Worm (Caenorhabditis elegans) whole organism, L4/young adult: ENCODE data around the gene ptr-5.
"Not testable (repeated sequence)": the region's sequence is repeated elsewhere in the genome, so short reads cannot be mapped to it uniquely, and the experiment has no call there.

ENCODE experiments used
- W03F9.2 ChIP-seq: fragments of 150-350 bp; optimal IDR thresholded peaks from 2 replicates; lab custom pipeline; 2014; ENCODE audit warnings: missing biosample characterization, missing genetic modification characterization
- dao-5 ChIP-seq: sonication (generic microtip); optimal IDR thresholded peaks from 2 replicates; lab custom pipeline; 2016; ENCODE audit warnings: missing genotype, missing genetic modification characterization, moderate library complexity, missing compliant biosample characterization

DNA sequence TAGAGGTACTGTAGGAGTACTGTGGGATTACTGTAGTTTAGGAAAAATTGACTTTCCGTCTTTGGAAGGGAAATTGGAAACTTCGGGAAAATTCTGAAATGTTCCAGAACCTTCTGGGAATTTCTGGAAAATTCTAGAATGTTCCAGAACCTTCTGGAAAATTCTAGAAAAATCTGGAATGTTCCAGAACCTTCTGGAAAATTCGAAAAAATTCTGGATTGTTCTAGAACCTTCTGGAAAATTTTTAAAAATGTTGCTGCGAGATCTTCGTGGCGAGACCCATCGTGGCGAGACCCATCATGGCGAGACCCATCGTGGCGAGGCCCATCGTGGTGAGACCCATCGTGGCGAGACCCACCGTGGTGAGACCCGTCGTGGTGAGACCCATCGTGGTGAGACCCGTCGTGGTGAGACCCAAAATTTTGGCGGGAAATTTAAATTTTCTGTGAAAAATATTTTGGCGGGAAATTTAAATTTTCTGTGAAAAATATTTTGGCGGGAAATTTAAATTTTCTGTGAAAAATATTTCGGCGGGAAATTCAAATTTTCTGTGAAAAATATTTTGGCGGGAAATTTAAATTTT, 7.6 kb upstream of the ptr-5 start, which contains the start of gene C53C11.4:
- not testable (repeated sequence) for TF ChIP-seq dao-5, W03F9.2 (tag; lab: Kevin White, UChicago)
